Worm (Caenorhabditis elegans): Measurements from ENCODE around the gene wht-2.

wht-2 gene

ce11 chrIV:11503654-11504053 lies 33.4 kb downstream of the wht-2 start (continued):
- no peak for TF ChIP-seq lir-3 (tag; optimal IDR thresholded peaks at IDR 0.05; ENCODE audit: poor library complexity)
- no peak for TF ChIP-seq mdl-1 (tag; optimal IDR thresholded peaks at IDR 0.05)
- TF ChIP-seq pax-3 (tag; optimal IDR thresholded peaks at IDR 0.05): no peak
- TF ChIP-seq elt-3 (tag; optimal IDR thresholded peaks at IDR 0.05): peak in 2 of 6 experiments; percentile 10 to 16
- TF ChIP-seq nhr-85 (tag): peak; percentile 75
- peak; percentile 5 for TF ChIP-seq tbx-2 (tag; optimal IDR thresholded peaks at IDR 0.05)
- no peak for TF ChIP-seq Y116A8C.19 (tag; optimal IDR thresholded peaks at IDR 0.05; ENCODE audit: borderline replicate concordance)
- TF ChIP-seq nhr-76 (tag; optimal IDR thresholded peaks at IDR 0.05): no peak
- TF ChIP-seq nhr-12 (tag; optimal IDR thresholded peaks at IDR 0.05): no peak
- no peak for TF ChIP-seq zip-4 (GFP tag; optimal IDR thresholded peaks at IDR 0.05)
- no peak for TF ChIP-seq hlh-4 (tag; optimal IDR thresholded peaks at IDR 0.05)
- TF ChIP-seq snpc-4 (tag; optimal IDR thresholded peaks at IDR 0.05): no peak
- TF ChIP-seq rnt-1 (tag; optimal IDR thresholded peaks at IDR 0.05): no peak
- TF ChIP-seq grh-1 (GFP tag; IDR thresholded peaks at IDR 0.05): no peak
- TF ChIP-seq snu-23 (GFP tag; optimal IDR thresholded peaks at IDR 0.05): peak; percentile 21
- TF ChIP-seq blmp-1 (tag; optimal IDR thresholded peaks at IDR 0.05): peak; percentile 34
- no peak for TF ChIP-seq sox-4 (tag; optimal IDR thresholded peaks at IDR 0.05)
- TF ChIP-seq aly-2 (tag; optimal IDR thresholded peaks at IDR 0.05): no peak

ce11 chrIV:11504416-11504815 lies 34.2 kb downstream of the wht-2 start, which contains the start of gene twk-25:
TSS of gene twk-25 (plus strand) at chrIV:11504716.
- TF ChIP-seq ces-1 (GFP tag; optimal IDR thresholded peaks at IDR 0.05): no peak
- TF ChIP-seq zag-1 (tag; optimal IDR thresholded peaks at IDR 0.05): no peak
- TF ChIP-seq dpl-1 (GFP tag; optimal IDR thresholded peaks at IDR 0.05): no peak

- no peak for TF ChIP-seq dsc-1 (tag; optimal IDR thresholded peaks at IDR 0.05)
- no peak for TF ChIP-seq pqm-1 (tag; optimal IDR thresholded peaks at IDR 0.05)
- no peak for TF ChIP-seq unc-62 (GFP tag; optimal IDR thresholded peaks at IDR 0.05)
- TF ChIP-seq lir-3 (tag; optimal IDR thresholded peaks at IDR 0.05; ENCODE audit: poor library complexity): no peak
- TF ChIP-seq ceh-88 (GFP tag; IDR thresholded peaks at IDR 0.05): no peak
- TF ChIP-seq jun-1 (tag; optimal IDR thresholded peaks at IDR 0.05): no peak
- TF ChIP-seq aly-2 (tag; optimal IDR thresholded peaks at IDR 0.05): no peak
- no peak for TF ChIP-seq mab-9 (GFP tag; IDR thresholded peaks at IDR 0.05)
These were observed 40.4 kb downstream of the wht-2 start, which contains the start of gene M04B2.6 for ce11 chrIV:11510664-11511063. TSS of gene M04B2.6 (minus strand) at chrIV:11510764.

DNA sequence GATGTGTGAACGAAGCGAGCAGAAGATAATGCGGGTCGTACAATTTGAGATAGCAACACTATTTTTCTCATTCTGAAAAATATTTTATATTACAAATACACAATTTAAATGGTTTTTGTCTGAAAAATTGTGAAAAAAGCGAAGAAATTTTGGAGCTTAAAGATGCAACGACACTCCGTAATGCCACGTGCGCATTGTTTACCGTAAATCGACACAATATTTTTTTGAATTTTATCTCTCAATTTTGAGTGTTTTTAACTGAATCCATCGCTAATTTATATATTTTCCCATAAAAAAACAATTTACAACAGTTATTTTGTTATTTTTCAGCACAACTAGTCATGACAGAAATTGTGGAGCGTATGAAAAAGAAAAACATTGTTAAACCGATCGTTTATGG lies 50.7 kb downstream of the wht-2 start, which contains the start of the genes M04B2.4 and gfl-1:
TSS of gene M04B2.4 (minus strand) at position 72 of the 400 bp plus-strand sequence.
TSS of gene gfl-1 (plus strand) at position 331 of the 400 bp plus-strand sequence.
- peak; percentile 32 for TF ChIP-seq nhr-20 (tag; optimal IDR thresholded peaks at IDR 0.05)
- TF ChIP-seq nhr-19 (GFP tag; conservative IDR thresholded peaks at IDR 0.05): peak; percentile 43
- TF ChIP-seq hpl-2 (GFP tag; optimal IDR thresholded peaks at IDR 0.05): no peak
- TF ChIP-seq nhr-85 (tag): peak; percentile 37
- TF ChIP-seq hlh-17 (GFP tag; optimal IDR thresholded peaks at IDR 0.05; ENCODE audit: borderline replicate concordance): no peak
- TF ChIP-seq xbp-1 (tag; optimal IDR thresholded peaks at IDR 0.05): peak; percentile 53
- peak; percentile 64 for TF ChIP-seq C16A3.4 (tag; optimal IDR thresholded peaks at IDR 0.05)
- TF ChIP-seq lsy-2 (tag; optimal IDR thresholded peaks at IDR 0.05): peak; percentile 54 to 74
- TF ChIP-seq swsn-7 (tag; optimal IDR thresholded peaks at IDR 0.05): peak; percentile 52
- peak; percentile 40 for TF ChIP-seq tbx-2 (tag; optimal IDR thresholded peaks at IDR 0.05)
- no peak for TF ChIP-seq Y116A8C.19 (tag; optimal IDR thresholded peaks at IDR 0.05; ENCODE audit: borderline replicate concordance)
- TF ChIP-seq nhr-28 (tag; optimal IDR thresholded peaks at IDR 0.05): no peak
- peak; percentile 13 for TF ChIP-seq lin-13 (GFP tag; optimal IDR thresholded peaks at IDR 0.05)
- peak; percentile 11 for TF ChIP-seq lin-39 (tag; optimal IDR thresholded peaks at IDR 0.05)
- TF ChIP-seq mep-1 (tag; optimal IDR thresholded peaks at IDR 0.05): peak; percentile 85
- peak; percentile 51 for TF ChIP-seq skn-1 (tag; optimal IDR thresholded peaks at IDR 0.05)
- peak; percentile 34 to 67 for TF ChIP-seq efl-1 (optimal IDR thresholded peaks at IDR 0.05)
- TF ChIP-seq efl-1 (GFP tag; optimal IDR thresholded peaks at IDR 0.05 in 1 of 2): peak; percentile 76 to 96
- TF ChIP-seq unc-86 (tag; optimal IDR thresholded peaks at IDR 0.05): peak; percentile 4
- peak; percentile 26 for TF ChIP-seq lin-15B (tag; optimal IDR thresholded peaks at IDR 0.05)
- TF ChIP-seq ceh-82 (tag; optimal IDR thresholded peaks at IDR 0.05): peak in 2 of 3 experiments; percentile 34 to 55
- TF ChIP-seq fkh-8 (tag; optimal IDR thresholded peaks at IDR 0.05): no peak
- TF ChIP-seq nhr-71 (tag; optimal IDR thresholded peaks at IDR 0.05): peak; percentile 59
- TF ChIP-seq tlp-1 (tag; optimal IDR thresholded peaks at IDR 0.05): no peak
- TF ChIP-seq irx-1 (tag; optimal IDR thresholded peaks at IDR 0.05): peak; percentile 35
- peak; percentile 59 for TF ChIP-seq snu-23 (GFP tag; optimal IDR thresholded peaks at IDR 0.05)
